Worm (Caenorhabditis elegans) whole organism, late embryonic: Measurements from ENCODE around the gene M163.11.
"Not testable (repeated sequence)": the region's sequence is repeated elsewhere in the genome, so short reads cannot be mapped to it uniquely, and the experiment has no call there.

Experiments used
- C38D4.7 ChIP-seq: fragments of 200-800 bp; sonication (Bioruptor generic); optimal IDR thresholded peaks from 2 replicates; lab custom pipeline; 2018; ENCODE audit warnings: mild to moderate bottlenecking, missing genetic modification characterization, moderate library complexity, missing compliant biosample characterization
- K02D7.2 ChIP-seq: sonication (generic microtip); optimal IDR thresholded peaks from 2 replicates; lab custom pipeline; 2017; ENCODE audit warnings: mild to moderate bottlenecking, missing genetic modification characterization, missing compliant biosample characterization
- K09A11.1 ChIP-seq: sonication (generic microtip); optimal IDR thresholded peaks from 2 replicates; lab custom pipeline; 2017; ENCODE audit warnings: antibody characterized with exemption, mild to moderate bottlenecking, missing genetic modification characterization, missing compliant biosample characterization; ENCODE audit not compliant: insufficient read depth
- ama-1 ChIP-seq: fragments of 150-350 bp; optimal IDR thresholded peaks from 2 replicates; lab custom pipeline; 2014
- ceh-14 ChIP-seq: sonication (generic microtip); optimal IDR thresholded peaks from 2 replicates; lab custom pipeline; 2016; ENCODE audit warnings: missing genotype, missing genetic modification characterization, missing compliant biosample characterization
- ceh-18 ChIP-seq: sonication (generic microtip); optimal IDR thresholded peaks from 2 replicates; lab custom pipeline; 2016; ENCODE audit warnings: missing genetic modification characterization, missing compliant biosample characterization
- ceh-19 ChIP-seq: fragments of 200-800 bp; sonication (Bioruptor generic); optimal IDR thresholded peaks from 2 replicates; lab custom pipeline; 2018; ENCODE audit warnings: mild to moderate bottlenecking, missing genetic modification characterization, missing compliant biosample characterization
- ceh-24 ChIP-seq: sonication (generic microtip); optimal IDR thresholded peaks from 2 replicates; lab custom pipeline; 2016; ENCODE audit warnings: mild to moderate bottlenecking, missing genetic modification characterization, missing compliant biosample characterization
- ceh-30 ChIP-seq: fragments of 150-350 bp; optimal IDR thresholded peaks from 2 replicates; lab custom pipeline; 2014; ENCODE audit warnings: missing biosample characterization, missing genetic modification characterization
- ceh-31 ChIP-seq: sonication (generic microtip); optimal IDR thresholded peaks from 2 replicates; lab custom pipeline; 2016; ENCODE audit warnings: missing genetic modification characterization, missing compliant biosample characterization
- ceh-48 ChIP-seq: sonication (generic microtip); optimal IDR thresholded peaks from 2 replicates; lab custom pipeline; 2016; ENCODE audit warnings: missing genetic modification characterization, inconsistent platforms, missing compliant biosample characterization
- ceh-9 ChIP-seq: sonication (generic microtip); optimal IDR thresholded peaks from 2 replicates; lab custom pipeline; 2016; ENCODE audit warnings: mild to moderate bottlenecking, missing genetic modification characterization, inconsistent platforms, missing compliant biosample characterization
- ets-4 ChIP-seq: sonication (generic microtip); optimal IDR thresholded peaks from 2 replicates; lab custom pipeline; 2016; ENCODE audit warnings: missing genetic modification characterization, missing compliant biosample characterization
- fax-1 ChIP-seq: sonication (generic microtip); optimal IDR thresholded peaks from 2 replicates; lab custom pipeline; 2016; ENCODE audit warnings: missing genotype, missing genetic modification characterization, missing compliant biosample characterization
- fkh-6 ChIP-seq: sonication (generic microtip); optimal IDR thresholded peaks from 2 replicates; lab custom pipeline; 2016; ENCODE audit warnings: missing genetic modification characterization, missing compliant biosample characterization
- hlh-30 ChIP-seq: sonication (generic microtip); optimal IDR thresholded peaks from 2 replicates; lab custom pipeline; 2017; ENCODE audit warnings: antibody characterized with exemption, missing genetic modification characterization, missing compliant biosample characterization; ENCODE audit not compliant: insufficient read depth
- hlh-6 ChIP-seq: sonication (generic microtip); optimal IDR thresholded peaks from 2 replicates; lab custom pipeline; 2016; ENCODE audit warnings: missing genotype, missing genetic modification characterization, missing compliant biosample characterization
- lim-6 ChIP-seq: sonication (generic microtip); optimal IDR thresholded peaks from 2 replicates; lab custom pipeline; 2016; ENCODE audit warnings: missing genetic modification characterization, missing compliant biosample characterization
- mec-3 ChIP-seq: sonication (generic microtip); optimal IDR thresholded peaks from 2 replicates; lab custom pipeline; 2016; ENCODE audit warnings: borderline replicate concordance, missing genetic modification characterization, missing compliant biosample characterization
- nhr-11 ChIP-seq: fragments of 150-350 bp; optimal IDR thresholded peaks from 2 replicates; lab custom pipeline; 2014; ENCODE audit warnings: missing biosample characterization, missing genetic modification characterization
- npax-4 ChIP-seq: sonication (generic microtip); optimal IDR thresholded peaks from 2 replicates; lab custom pipeline; 2016; ENCODE audit warnings: missing genetic modification characterization, missing compliant biosample characterization
- ref-2 ChIP-seq: sonication (generic microtip); optimal IDR thresholded peaks from 2 replicates; lab custom pipeline; 2016; ENCODE audit warnings: missing genetic modification characterization, missing compliant biosample characterization
- tbx-2 ChIP-seq: sonication (generic microtip); optimal IDR thresholded peaks from 2 replicates; lab custom pipeline; 2016; ENCODE audit warnings: missing genetic modification characterization, missing compliant biosample characterization
- ttx-3 ChIP-seq: sonication (generic microtip); optimal IDR thresholded peaks from 2 replicates; lab custom pipeline; 2016; ENCODE audit warnings: missing genetic modification reagents, missing genetic modification characterization, missing compliant biosample characterization
- unc-42 ChIP-seq: sonication (generic microtip); optimal IDR thresholded peaks from 2 replicates; lab custom pipeline; 2016; ENCODE audit warnings: missing genotype, missing genetic modification characterization, missing compliant biosample characterization

M163.11 gene

DNA sequence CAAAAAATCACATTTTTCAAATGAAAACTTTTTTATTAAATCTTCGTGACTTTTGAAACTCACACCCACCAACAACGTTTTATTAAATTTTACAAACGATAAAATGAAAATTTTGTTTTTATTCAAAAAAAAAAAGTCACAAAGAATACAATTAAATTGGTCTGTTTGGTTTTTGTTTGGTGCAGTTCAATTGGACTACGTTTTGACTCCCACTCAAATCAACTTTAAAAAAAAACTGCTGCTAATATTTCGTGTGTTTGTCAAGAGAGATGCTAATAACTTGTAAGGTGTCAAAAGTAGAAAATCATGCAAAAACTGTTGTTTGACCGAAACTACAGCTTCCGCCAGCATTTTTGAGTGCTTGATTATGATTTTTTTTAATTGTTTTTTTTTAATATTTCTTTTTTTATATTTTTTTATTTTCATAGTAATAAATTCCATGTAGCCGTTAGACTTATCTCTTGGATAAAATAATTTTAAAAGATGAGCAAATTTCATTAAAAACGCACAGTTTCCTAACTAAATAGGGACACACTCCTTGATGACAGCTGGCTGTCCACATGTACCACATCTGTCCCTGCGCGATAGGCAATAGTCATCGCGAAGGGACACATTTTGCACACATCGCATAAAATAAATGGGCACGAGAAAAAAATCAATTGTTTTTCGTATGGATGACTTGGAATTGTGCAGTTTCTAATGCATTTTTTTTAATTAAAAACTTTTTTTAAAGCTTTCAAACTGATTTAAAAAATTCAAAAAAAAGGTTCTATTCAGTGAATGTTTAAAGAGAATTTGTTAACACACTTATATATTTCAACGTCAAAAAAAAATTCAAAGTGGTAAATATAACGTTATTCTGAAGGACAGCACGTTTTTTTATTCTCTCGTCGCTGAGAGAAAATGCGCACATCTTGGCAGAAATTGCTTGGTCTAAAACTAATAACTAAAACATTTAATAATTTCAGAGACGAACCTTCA lies 46.4 kb downstream of the M163.11 start (continued):
- TF ChIP-seq ceh-19 (GFP tag; lab: Kevin White, UChicago) (peak; percentile 40), ceh-31 (peak; percentile 96), npax-4 (no peak), ceh-14 (tag; lab: Kevin White, UChicago) (peak; percentile 87), tbx-2 (tag; lab: Kevin White, UChicago) (peak; percentile 96), C38D4.7 (GFP tag; lab: Kevin White, UChicago) (no peak), ref-2 (tag; lab: Kevin White, UChicago) (peak; percentile 95), unc-42 (tag; lab: Kevin White, UChicago) (peak; percentile 98), fkh-6 (peak; percentile 39), hlh-30 (tag; lab: Kevin White, UChicago) (peak; percentile 87), K09A11.1 (tag; lab: Kevin White, UChicago) (peak; percentile 89), ama-1 (no peak), ttx-3 (peak; percentile 75), ceh-9 (no peak), fax-1 (no peak), hlh-6 (no peak), ceh-48 (tag; lab: Kevin White, UChicago) (peak; percentile 99), ceh-24 (tag; lab: Kevin White, UChicago) (no peak), mec-3 (tag; lab: Kevin White, UChicago) (no peak)

DNA sequence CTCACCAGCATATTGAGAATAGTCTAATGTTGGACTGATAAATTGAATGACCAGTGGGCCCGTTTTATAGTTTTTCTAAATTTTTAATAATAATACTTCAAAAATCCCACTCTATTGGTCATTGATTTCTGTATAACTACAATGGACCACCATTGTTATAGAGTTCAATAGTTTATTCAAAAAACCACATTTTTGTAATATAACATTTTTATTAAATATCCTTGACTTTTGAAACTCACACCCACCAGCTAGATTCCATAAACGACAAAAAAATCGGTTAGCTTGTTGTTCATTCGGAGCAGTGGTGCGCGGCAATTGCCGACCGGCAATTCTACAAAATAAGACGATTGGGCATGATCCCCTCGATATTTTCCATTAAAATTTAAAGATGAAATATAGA lies 48.4 kb downstream of the M163.11 start, which contains the start of gene nspc-18:
TSS of gene nspc-18 (minus strand) at position 101 of the 400 bp plus-strand sequence.
- TF ChIP-seq lim-6 (tag; lab: Kevin White, UChicago) (no peak), nhr-11 (tag; lab: Kevin White, UChicago) (no peak), ceh-18 (tag; lab: Kevin White, UChicago) (no peak), npax-4 (no peak), ceh-31 (no peak), ceh-19 (GFP tag; lab: Kevin White, UChicago) (no peak), ceh-9 (no peak), K02D7.2 (tag; lab: Kevin White, UChicago) (no peak), unc-42 (tag; lab: Kevin White, UChicago) (no peak), fax-1 (no peak)

DNA sequence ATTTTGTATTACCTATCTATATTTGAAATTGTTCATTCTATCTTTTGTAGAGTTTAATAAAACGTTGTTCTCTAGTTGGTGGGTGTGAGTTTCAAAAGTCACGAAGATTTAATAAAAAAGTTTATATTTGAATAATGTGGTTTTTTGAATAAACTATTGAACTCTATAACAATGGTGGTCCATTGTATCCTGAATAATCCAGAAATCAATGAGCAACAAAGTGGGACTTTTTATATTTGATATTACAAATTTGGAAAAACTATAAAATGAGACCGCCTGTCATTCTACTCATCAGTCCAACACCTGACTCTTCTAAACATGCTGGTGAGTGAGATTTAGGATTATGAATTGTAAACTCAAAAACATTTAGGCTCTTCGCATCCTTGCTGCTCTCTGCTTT lies 49.2 kb downstream of the M163.11 start, which contains the start of gene nspc-19:
TSS of gene nspc-19 (plus strand) at position 301 of the 400 bp plus-strand sequence.
- TF ChIP-seq ets-4 (tag; lab: Kevin White, UChicago); npax-4; ceh-30 (tag; lab: Kevin White, UChicago): not testable (repeated sequence)
